Worm (Caenorhabditis elegans): ENCODE measurements around the gene F26G1.3.

DNA sequence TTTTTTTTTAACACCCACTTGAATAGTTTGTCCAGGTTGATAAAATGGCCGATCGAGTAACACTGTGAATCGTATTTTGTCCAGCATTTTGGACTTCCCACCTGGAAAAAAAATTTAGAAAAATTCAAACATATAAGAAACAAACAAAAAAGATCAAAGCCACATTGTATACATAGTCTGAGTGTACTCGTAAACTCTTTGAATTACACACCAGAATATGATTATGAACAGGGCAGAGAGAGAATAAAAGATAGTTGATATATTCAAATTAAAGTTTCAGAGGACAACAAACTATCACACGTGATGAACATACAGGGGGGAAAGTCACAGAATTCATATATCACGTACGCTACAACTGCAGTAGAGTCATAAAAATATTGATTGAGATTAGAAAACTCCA, 7.7 kb downstream of the F26G1.3 start, which contains the start of gene ttm-2:
- TF ChIP-seq ama-1 (optimal IDR thresholded peaks at IDR 0.05) (no peak), F37D6.2 (tag; optimal IDR thresholded peaks at IDR 0.05) (no peak), D1046.2 (GFP tag; IDR thresholded peaks at IDR 0.05) (no peak), Y105C5A.15 (GFP tag; IDR thresholded peaks at IDR 0.05) (no peak), F49E8.2 (tag; optimal IDR thresholded peaks at IDR 0.05; ENCODE audit: borderline replicate concordance) (no peak), fos-1 (tag; optimal IDR thresholded peaks at IDR 0.05) (no peak), lin-13 (GFP tag; optimal IDR thresholded peaks at IDR 0.05) (no peak)

Measured in whole organism, L4 larva.